Fruit fly (Drosophila melanogaster) whole organism, pupa: ENCODE measurements around the gene ssp.

Source experiments
- CG10348 ChIP-seq: fragments of 200-800 bp; sonication (Bioruptor generic); IDR thresholded peaks from 2 replicates; pipeline ENCODE4 v1.3.6; 2022; ENCODE audit warnings: missing biosample characterization, missing genetic modification characterization
- CG12605 ChIP-seq: fragments of 200-800 bp; sonication (Bioruptor generic); IDR thresholded peaks from 2 replicates; pipeline ENCODE4 v1.3.6; 2022; ENCODE audit warnings: missing biosample characterization, missing genetic modification characterization
- CG13204 ChIP-seq: fragments of 200-800 bp; sonication (Bioruptor generic); optimal IDR thresholded peaks from 2 replicates; lab custom pipeline; 2018; ENCODE audit warnings: missing biosample characterization, mild to moderate bottlenecking, missing genetic modification characterization, moderate library complexity
- CG14655 ChIP-seq: fragments of 200-800 bp; sonication (Bioruptor generic); optimal IDR thresholded peaks from 3 replicates; lab custom pipeline; 2017; ENCODE audit warnings: mild to moderate bottlenecking, missing biosample characterization, missing genetic modification reagents, missing genetic modification characterization
- CG15710 ChIP-seq: fragments of 200-800 bp; sonication (Bioruptor generic); optimal IDR thresholded peaks from 2 replicates; lab custom pipeline; 2018; ENCODE audit warnings: missing biosample characterization, mild to moderate bottlenecking, missing genetic modification characterization, moderate library complexity
- CG17806 ChIP-seq: fragments of 200-800 bp; sonication (Bioruptor generic); optimal IDR thresholded peaks from 2 replicates; lab custom pipeline; 2018; ENCODE audit warnings: missing biosample characterization, mild to moderate bottlenecking, missing genetic modification characterization, moderate library complexity
- CG32121 ChIP-seq: fragments of 200-800 bp; sonication (Bioruptor generic); IDR thresholded peaks from 2 replicates; pipeline ENCODE4 v1.3.6; 2022; ENCODE audit warnings: missing biosample characterization, missing genetic modification characterization
- CG34367 ChIP-seq: fragments of 200-800 bp; sonication (Bioruptor generic); optimal IDR thresholded peaks from 2 replicates; lab custom pipeline; 2018; ENCODE audit warnings: missing biosample characterization, mild to moderate bottlenecking, missing genetic modification characterization
- CG4496 ChIP-seq: fragments of 200-800 bp; sonication (Bioruptor generic); IDR thresholded peaks from 3 replicates; pipeline ENCODE4 v1.3.6; 2022; ENCODE audit warnings: missing biosample characterization, missing genetic modification characterization
- CG8159 ChIP-seq: fragments of 200-800 bp; sonication (Bioruptor generic); optimal IDR thresholded peaks from 3 replicates; lab custom pipeline; 2018; ENCODE audit warnings: missing biosample characterization, mild to moderate bottlenecking, missing genetic modification characterization, moderate library complexity
- CG8301 ChIP-seq: fragments of 200-800 bp; sonication (Bioruptor generic); optimal IDR thresholded peaks from 2 replicates; lab custom pipeline; 2018; ENCODE audit warnings: missing biosample characterization, mild to moderate bottlenecking, missing genetic modification characterization
- CG9948 ChIP-seq: fragments of 200-800 bp; sonication (Bioruptor generic); optimal IDR thresholded peaks from 2 replicates; lab custom pipeline; 2018; ENCODE audit warnings: missing biosample characterization, mild to moderate bottlenecking, missing genetic modification characterization, moderate library complexity
- D1 ChIP-seq: fragments of 200-800 bp; sonication (Bioruptor generic); optimal IDR thresholded peaks from 2 replicates; lab custom pipeline; 2018; ENCODE audit warnings: missing biosample characterization, mild to moderate bottlenecking, missing genetic modification characterization, moderate library complexity
- EcR ChIP-seq: fragments of 200-800 bp; sonication (Bioruptor generic); optimal IDR thresholded peaks from 3 replicates; lab custom pipeline; 2019; ENCODE audit warnings: missing biosample characterization, missing genetic modification characterization, mild to moderate bottlenecking, moderate library complexity, missing genetic modification reagents
- Ets98B ChIP-seq: fragments of 200-800 bp; sonication (Bioruptor generic); IDR thresholded peaks from 2 replicates; pipeline ENCODE4 v1.3.6; 2022; ENCODE audit warnings: missing biosample characterization, missing genetic modification characterization
- Pif1A ChIP-seq: fragments of 200-800 bp; sonication (Bioruptor generic); optimal IDR thresholded peaks from 3 replicates; lab custom pipeline; 2016; ENCODE audit warnings: missing biosample characterization, missing genetic modification characterization
- Pif1B ChIP-seq: fragments of 200-800 bp; sonication (Bioruptor generic); optimal IDR thresholded peaks from 3 replicates; lab custom pipeline; 2016; ENCODE audit warnings: missing biosample characterization, missing genetic modification characterization
- Snoo ChIP-seq: fragments of 200-800 bp; sonication (Bioruptor generic); optimal IDR thresholded peaks from 3 replicates; lab custom pipeline; 2017; ENCODE audit warnings: missing biosample characterization, mild to moderate bottlenecking, missing genetic modification characterization, inconsistent platforms
- fd96Ca ChIP-seq: fragments of 200-800 bp; sonication (Bioruptor generic); IDR thresholded peaks from 3 replicates; pipeline ENCODE4 v1.3.6; 2022; ENCODE audit warnings: missing biosample characterization, missing genetic modification characterization
- gl ChIP-seq: fragments of 200-800 bp; sonication (Bioruptor generic); optimal IDR thresholded peaks from 2 replicates; lab custom pipeline; 2018; ENCODE audit warnings: missing biosample characterization, mild to moderate bottlenecking, missing genetic modification characterization
- rn ChIP-seq: fragments of 200-800 bp; sonication (Bioruptor generic); IDR thresholded peaks from 2 replicates; pipeline ENCODE4 v1.3.6; 2022; ENCODE audit warnings: missing biosample characterization, missing genetic modification characterization

The ssp gene

dm6 chr3L:12124975-12125374, 6.9 kb downstream of the ssp start, which contains the start of gene yps:
yps (minus strand) TSS chr3L:12125150.
- peak; percentile 21 for TF ChIP-seq CG9948 (tag; lab: Kevin White, UChicago)
- peak; percentile 93 for TF ChIP-seq Snoo (tag; lab: Kevin White, UChicago)
- peak; percentile 76 for TF ChIP-seq Ets98B (GFP tag; lab: Robert Waterston, UW)
- TF ChIP-seq Pif1A (GFP tag; lab: Kevin White, UChicago): peak; percentile 88
- TF ChIP-seq CG15710 (tag; lab: Kevin White, UChicago): peak; percentile 65
- TF ChIP-seq CG8301 (tag; lab: Kevin White, UChicago): peak; percentile 57
- TF ChIP-seq gl (tag; lab: Kevin White, UChicago): peak; percentile 75
- TF ChIP-seq D1 (tag; lab: Kevin White, UChicago): no peak
- TF ChIP-seq CG17806: peak; percentile 56
- TF ChIP-seq CG34367: peak; percentile 79
- TF ChIP-seq fd96Ca (GFP tag; lab: Robert Waterston, UW): peak; percentile 76
- no peak for TF ChIP-seq rn (GFP tag; lab: Robert Waterston, UW)
- peak; percentile 81 for TF ChIP-seq CG13204 (GFP tag; lab: Kevin White, UChicago)
- no peak for TF ChIP-seq CG10348 (GFP tag; lab: Robert Waterston, UW)
- no peak for TF ChIP-seq CG14655
- TF ChIP-seq CG12605 (GFP tag; lab: Robert Waterston, UW): peak; percentile 76
- peak; percentile 64 for TF ChIP-seq CG8159
- TF ChIP-seq CG4496 (GFP tag; lab: Robert Waterston, UW): peak; percentile 94
- peak; percentile 80 for TF ChIP-seq Pif1B (GFP tag; lab: Kevin White, UChicago)

dm6 chr3L:12127294-12128029, 9.4 kb downstream of the ssp start, which contains the start of the genes Ir68b and CG34241:
Ir68b (minus strand) TSS chr3L:12127394.
CG34241 (plus strand) TSS chr3L:12127979.
- TF ChIP-seq D1 (tag; lab: Kevin White, UChicago): no peak
- no peak for TF ChIP-seq CG17806
- TF ChIP-seq Pif1A (GFP tag; lab: Kevin White, UChicago): no peak
- no peak for TF ChIP-seq CG34367
- no peak for TF ChIP-seq CG32121 (GFP tag; lab: Robert Waterston, UW)
- TF ChIP-seq gl (tag; lab: Kevin White, UChicago): no peak
- no peak for TF ChIP-seq Pif1B (GFP tag; lab: Kevin White, UChicago)
- TF ChIP-seq CG8159: no peak
- TF ChIP-seq fd96Ca (GFP tag; lab: Robert Waterston, UW): no peak
- no peak for TF ChIP-seq CG15710 (tag; lab: Kevin White, UChicago)
- TF ChIP-seq CG13204 (GFP tag; lab: Kevin White, UChicago): no peak
- TF ChIP-seq CG14655: no peak
- TF ChIP-seq CG10348 (GFP tag; lab: Robert Waterston, UW): no peak
- no peak for TF ChIP-seq CG8301 (tag; lab: Kevin White, UChicago)
- TF ChIP-seq EcR (GFP tag; lab: Kevin White, UChicago): no peak
- TF ChIP-seq Ets98B (GFP tag; lab: Robert Waterston, UW): no peak
- TF ChIP-seq CG12605 (GFP tag; lab: Robert Waterston, UW): no peak

DNA sequence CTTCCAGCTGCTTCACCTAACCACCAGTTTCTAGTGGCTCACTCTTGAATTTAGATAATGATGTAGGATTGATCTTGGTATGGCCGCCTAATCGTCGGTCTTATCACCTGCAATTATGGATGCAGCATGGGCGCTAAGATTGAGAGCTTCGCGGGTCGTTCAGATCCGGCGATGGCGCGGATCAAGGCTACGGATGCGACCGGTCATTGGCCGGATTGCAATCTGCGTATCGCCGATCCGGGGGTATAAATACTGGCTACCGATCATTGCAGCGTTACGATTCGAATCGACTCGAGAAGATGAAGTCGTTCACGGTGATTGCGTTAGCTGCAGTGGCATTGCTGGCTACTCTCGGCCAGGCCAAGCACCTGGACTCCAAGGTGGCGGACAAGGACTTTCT, 11.1 kb downstream of the ssp start, which contains the start of gene Lsp2:
Gene Lsp2 (plus strand): TSS at position 283 of the 400 bp plus-strand sequence.
- no peak for TF ChIP-seq CG10348 (GFP tag; lab: Robert Waterston, UW)
- TF ChIP-seq EcR (GFP tag; lab: Kevin White, UChicago): peak; percentile 40

DNA sequence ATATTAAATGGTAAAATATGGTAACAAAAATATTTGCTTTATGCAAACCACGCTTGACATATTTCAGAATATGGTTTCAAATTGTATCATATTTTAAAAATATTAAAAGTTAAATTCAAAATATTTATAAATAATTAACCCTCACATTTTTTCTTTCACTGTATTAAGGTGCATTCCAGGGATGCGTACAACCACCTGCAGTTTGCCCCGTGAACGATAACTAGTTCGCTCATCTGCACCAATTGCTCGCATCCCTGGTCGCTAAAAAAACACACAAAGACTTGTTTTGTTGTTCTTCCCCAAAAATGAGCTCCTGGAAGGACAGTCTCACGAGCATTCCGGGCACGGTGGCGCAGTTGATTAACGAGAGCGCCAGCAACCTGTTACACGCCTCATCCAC, 13.9 kb downstream of the ssp start, which contains the start of gene DEF8:
Gene DEF8 (plus strand): TSS at position 229 of the 400 bp plus-strand sequence.
- TF ChIP-seq CG34367 (peak; percentile 80), CG9948 (tag; lab: Kevin White, UChicago) (peak; percentile 87), EcR (GFP tag; lab: Kevin White, UChicago) (peak; percentile 19), gl (tag; lab: Kevin White, UChicago) (peak; percentile 37), CG14655 (peak; percentile 80), fd96Ca (GFP tag; lab: Robert Waterston, UW) (peak; percentile 75), Pif1A (GFP tag; lab: Kevin White, UChicago) (no peak), CG10348 (GFP tag; lab: Robert Waterston, UW) (no peak), Pif1B (GFP tag; lab: Kevin White, UChicago) (no peak), rn (GFP tag; lab: Robert Waterston, UW) (peak; percentile 68), D1 (tag; lab: Kevin White, UChicago) (peak; percentile 94), CG8159 (peak; percentile 88), Ets98B (GFP tag; lab: Robert Waterston, UW) (peak; percentile 87), CG8301 (tag; lab: Kevin White, UChicago) (peak; percentile 84), Snoo (tag; lab: Kevin White, UChicago) (peak; percentile 76), CG17806 (peak; percentile 85), CG15710 (tag; lab: Kevin White, UChicago) (peak; percentile 83), CG4496 (GFP tag; lab: Robert Waterston, UW) (peak; percentile 89), CG32121 (GFP tag; lab: Robert Waterston, UW) (peak; percentile 92), CG13204 (GFP tag; lab: Kevin White, UChicago) (no peak), CG12605 (GFP tag; lab: Robert Waterston, UW) (peak; percentile 92)

DNA sequence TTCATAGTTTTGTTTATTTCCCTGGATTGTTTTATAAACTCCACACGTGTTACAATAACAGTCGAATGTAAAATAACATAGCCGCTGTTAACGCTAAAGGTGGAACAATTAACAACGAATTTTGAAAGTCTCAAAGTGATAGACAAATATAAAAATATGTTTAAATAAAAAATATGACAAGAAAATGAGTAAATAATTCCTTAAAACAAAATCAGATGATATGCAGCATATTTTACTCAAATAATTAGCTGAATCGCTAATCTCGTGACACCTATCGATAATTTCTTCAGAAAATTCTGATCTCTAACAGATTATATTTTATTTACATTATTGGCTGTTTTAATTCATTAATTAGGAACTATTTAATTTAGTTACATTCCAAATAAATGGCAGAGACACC, 18.6 kb downstream of the ssp start, which contains the start of the genes CG5645 and Atg12:
Gene CG5645 (minus strand): TSS at position 77 of the 400 bp plus-strand sequence.
Gene Atg12 (plus strand): TSS at position 338 of the 400 bp plus-strand sequence.
- TF ChIP-seq CG8159 (peak; percentile 66), CG10348 (GFP tag; lab: Robert Waterston, UW) (no peak), fd96Ca (GFP tag; lab: Robert Waterston, UW) (no peak), CG9948 (tag; lab: Kevin White, UChicago) (peak; percentile 8), CG32121 (GFP tag; lab: Robert Waterston, UW) (peak; percentile 48; the same call in 1 of the 2 replicates), gl (tag; lab: Kevin White, UChicago) (no peak), CG14655 (peak; percentile 42), Ets98B (GFP tag; lab: Robert Waterston, UW) (peak; percentile 44; the same call in 1 of the 2 replicates), CG4496 (GFP tag; lab: Robert Waterston, UW) (peak; percentile 75), CG15710 (tag; lab: Kevin White, UChicago) (peak; percentile 51), CG17806 (peak; percentile 58), Pif1B (GFP tag; lab: Kevin White, UChicago) (no peak)
- TF ChIP-seq, all 21 proteins: peak for 8
